Fruit fly (Drosophila melanogaster): ENCODE measurements around the gene Ube3a.

The Ube3a gene

DNA sequence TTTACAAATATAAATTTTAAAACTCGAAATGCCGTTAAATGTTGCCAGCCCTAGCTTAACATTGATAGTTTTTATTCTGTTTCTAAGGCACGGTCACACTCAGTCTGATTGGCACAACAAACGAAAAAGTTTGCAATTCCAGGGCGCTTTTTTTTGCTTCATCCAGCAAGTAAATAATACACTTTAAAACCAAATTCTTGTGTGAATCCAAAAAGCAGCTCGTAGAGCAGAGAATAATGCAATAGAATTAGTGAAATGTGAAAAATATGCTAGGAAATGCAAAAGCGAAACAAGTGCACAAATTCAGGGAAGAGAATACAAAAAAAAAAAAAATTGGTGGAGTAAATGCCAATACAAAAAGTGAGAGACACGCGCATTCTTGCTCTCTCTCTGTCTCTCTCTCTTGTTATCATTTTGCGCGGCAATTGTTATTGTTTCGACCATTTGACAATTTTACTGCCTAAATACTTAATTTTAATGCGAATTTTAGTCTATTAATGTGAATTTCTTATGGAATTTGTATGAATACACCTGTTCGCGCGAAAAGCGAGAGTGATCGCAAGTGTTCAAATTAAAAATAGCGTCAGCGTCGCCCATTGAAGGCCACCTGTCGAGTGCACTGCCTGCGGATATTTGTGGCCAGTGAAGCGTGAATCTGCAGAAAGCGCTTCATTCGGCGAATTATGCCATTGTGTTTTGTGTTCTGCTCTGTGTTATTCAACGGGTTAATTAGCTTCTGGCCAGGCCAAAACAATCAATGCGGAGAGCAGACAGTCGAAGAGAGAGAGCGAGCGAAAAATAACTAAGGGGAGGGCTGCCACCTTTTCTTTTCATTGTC lies 4.2 kb upstream of the Ube3a start, which contains the start of gene CG42671:
TSS of gene CG42671 (plus strand) at position 100 of the 838 bp plus-strand sequence.
- TF ChIP-seq CTCF (optimal IDR thresholded peaks at IDR 0.05) (no peak), CG8478 (optimal IDR thresholded peaks at IDR 0.05) (no peak)

DNA sequence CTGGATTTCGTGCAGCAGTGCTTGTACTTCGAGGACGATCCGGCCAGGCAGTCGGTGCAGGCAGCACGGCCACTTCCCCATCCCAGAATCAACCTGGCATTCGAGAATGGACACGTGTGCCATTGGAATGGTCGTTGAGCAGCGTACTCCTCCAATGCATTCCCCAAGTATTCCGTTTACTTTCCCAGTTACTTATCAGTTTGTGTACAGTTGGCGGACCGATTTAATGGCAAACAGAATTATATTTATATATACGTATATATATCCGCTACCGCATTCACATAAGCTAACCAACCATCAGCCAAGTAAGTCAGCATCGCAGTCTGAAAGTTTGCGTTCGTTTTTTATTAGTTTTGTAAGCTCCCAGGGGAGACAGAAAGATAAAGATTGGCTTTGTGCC lies 3.3 kb upstream of the Ube3a start:
- TF ChIP-seq CTCF (optimal IDR thresholded peaks at IDR 0.05): no peak
- TF ChIP-seq CG8478 (optimal IDR thresholded peaks at IDR 0.05): no peak

DNA sequence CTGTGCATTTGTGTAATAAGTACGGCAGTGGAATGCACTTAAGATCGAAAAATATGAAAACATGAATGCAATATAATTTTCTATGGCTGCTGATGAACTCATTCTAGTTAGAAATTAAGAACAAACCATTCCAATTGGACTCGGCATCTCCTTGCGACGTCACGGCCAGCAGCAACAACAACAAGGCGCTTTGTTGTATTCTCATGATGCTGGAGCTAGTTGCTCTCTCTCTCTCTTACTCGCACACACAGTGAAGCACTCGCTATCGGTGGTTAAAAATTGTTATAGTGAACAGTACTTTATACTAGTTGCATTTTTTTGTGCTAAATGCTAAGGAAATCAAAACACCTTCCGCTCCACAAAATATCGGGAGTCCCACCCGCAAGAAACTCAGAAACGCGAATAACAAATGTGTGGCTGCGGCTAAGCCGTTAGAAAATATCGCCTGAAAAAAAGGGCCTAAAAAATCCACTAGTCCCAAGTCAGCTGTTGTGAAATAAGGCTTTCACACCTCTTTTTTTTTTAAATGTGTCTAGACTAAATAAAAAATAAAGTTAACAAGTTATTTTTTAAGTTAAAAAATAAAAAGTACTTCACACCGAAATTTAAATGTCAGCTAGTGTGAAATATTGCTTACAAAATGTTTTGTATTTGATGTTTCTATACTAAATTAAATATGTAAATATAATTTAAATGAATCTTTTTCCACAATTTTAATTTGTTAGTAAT lies 4.6 kb downstream of the Ube3a start, which contains the start of gene Plod:
TSS of gene Plod (minus strand) at position 409 of the 729 bp plus-strand sequence.
- TF ChIP-seq CG8478 (optimal IDR thresholded peaks at IDR 0.05): no peak
- peak in 1 of 2 experiments; percentile 28 for TF ChIP-seq CTCF (optimal IDR thresholded peaks at IDR 0.05)

DNA sequence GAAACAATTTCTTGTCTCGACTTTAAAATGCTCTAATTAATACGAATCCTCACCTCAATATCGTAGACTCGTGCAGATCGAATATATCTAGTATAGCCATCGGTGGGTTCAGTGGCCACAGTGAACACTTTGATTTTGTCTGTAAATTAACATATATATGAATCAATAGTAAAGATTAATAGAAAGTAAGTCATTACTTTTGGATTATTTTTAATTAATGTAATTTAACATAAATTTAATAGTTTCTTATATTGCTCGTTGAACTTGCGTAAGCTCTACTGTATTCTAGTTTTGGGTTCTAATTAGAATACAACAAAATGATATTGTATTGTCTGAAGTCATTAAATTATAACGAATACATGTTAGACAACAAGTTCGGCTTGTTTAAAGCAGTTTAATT lies 5.5 kb downstream of the Ube3a start:
- TF ChIP-seq CG8478 (optimal IDR thresholded peaks at IDR 0.05): no peak

DNA sequence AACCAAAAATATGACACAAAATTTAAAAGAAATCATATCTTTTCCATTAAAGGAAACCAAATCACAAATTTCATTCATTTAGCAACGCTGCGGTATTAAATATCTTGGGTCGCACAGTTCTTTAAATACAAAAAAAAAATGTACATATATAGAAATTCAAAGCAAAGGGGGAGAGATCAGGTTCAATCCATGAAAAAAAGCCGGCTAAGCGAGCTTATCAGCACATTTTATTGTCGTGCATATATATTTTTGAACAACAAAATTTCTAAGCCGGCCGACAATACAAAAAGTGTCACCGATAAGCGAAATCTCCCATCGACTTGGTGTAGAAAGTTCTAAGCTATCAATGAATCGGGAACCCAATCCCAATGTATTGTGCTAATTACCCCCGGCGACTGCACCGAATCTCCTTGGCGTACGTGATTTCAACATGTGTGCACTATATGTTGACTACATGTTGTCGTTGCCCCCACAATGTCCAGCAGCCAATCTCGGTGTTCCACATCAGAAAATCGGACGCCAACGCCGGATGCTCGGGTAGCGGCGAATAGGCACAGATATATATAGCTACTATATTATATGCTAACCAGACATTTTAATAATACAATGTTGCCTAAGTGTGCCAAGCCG lies 6.4 kb downstream of the Ube3a start:
- TF ChIP-seq CTCF (optimal IDR thresholded peaks at IDR 0.05): no peak
- no peak for TF ChIP-seq CG8478 (optimal IDR thresholded peaks at IDR 0.05)

DNA sequence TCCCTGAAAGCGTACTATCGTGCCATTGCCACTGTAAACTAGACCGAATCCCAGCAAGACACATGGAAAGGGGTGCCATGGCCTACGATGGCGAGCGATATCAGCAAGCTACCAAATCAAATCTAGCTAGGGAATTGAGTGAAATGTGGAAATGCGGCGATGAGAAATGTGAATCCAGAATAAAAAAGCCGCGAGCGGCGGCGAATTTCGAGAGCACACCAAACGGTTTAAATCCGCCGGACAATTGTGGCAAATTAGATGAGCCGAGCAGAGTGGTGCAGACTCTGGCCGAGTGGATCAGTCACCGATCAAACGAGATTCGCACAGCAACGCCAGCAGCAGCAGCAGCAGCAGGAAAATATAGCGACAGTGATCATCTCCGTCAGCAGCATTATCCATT lies 9.3 kb downstream of the Ube3a start, which contains the start of gene nkt:
TSS of gene nkt (plus strand) at position 301 of the 400 bp plus-strand sequence.
- no peak for TF ChIP-seq CG8478 (optimal IDR thresholded peaks at IDR 0.05)
- no peak for TF ChIP-seq CTCF (optimal IDR thresholded peaks at IDR 0.05)

DNA sequence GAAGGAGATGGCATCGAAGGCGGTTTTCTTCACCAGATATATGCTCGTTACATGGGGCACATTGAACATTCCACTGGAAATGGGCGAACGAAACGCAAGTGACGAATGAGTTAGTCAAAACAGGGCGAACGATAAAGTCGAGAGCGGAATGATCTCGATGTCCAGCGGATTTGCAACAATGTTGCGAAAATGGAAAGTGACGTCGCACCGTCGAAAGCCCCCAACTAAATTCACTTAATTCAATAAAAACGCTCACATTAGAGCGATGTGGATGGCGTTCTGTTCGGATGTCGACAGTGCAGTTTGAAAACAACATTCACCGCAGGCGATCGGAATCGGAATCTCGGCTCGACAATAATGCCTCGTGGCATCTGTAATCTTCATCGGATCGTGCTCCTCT lies 11.1 kb downstream of the Ube3a start, which contains the start of gene CG7607:
TSS of gene CG7607 (plus strand) at position 301 of the 400 bp plus-strand sequence.
- TF ChIP-seq CTCF (optimal IDR thresholded peaks at IDR 0.05) (no peak), CG8478 (optimal IDR thresholded peaks at IDR 0.05) (no peak)

DNA sequence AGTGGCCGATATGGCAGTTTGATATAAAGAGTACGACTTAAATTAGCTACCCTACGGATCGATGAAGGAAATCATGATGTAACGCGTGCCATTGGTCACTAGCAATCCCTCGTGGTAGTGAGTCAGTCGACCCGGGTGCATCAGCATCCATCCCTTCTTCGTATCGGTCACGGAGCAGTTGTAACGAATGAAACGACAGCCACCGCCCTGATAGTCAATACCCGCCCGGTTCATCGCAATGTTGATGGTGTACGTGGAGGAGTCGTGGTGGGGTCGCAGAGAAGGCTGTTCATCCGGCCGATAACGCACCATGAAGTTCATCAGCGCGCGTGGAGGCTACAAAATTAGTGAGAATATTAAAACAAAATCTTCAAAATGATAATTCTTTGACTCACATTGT lies 12.0 kb downstream of the Ube3a start:
- TF ChIP-seq CTCF (optimal IDR thresholded peaks at IDR 0.05) (no peak), CG8478 (optimal IDR thresholded peaks at IDR 0.05) (no peak)

DNA sequence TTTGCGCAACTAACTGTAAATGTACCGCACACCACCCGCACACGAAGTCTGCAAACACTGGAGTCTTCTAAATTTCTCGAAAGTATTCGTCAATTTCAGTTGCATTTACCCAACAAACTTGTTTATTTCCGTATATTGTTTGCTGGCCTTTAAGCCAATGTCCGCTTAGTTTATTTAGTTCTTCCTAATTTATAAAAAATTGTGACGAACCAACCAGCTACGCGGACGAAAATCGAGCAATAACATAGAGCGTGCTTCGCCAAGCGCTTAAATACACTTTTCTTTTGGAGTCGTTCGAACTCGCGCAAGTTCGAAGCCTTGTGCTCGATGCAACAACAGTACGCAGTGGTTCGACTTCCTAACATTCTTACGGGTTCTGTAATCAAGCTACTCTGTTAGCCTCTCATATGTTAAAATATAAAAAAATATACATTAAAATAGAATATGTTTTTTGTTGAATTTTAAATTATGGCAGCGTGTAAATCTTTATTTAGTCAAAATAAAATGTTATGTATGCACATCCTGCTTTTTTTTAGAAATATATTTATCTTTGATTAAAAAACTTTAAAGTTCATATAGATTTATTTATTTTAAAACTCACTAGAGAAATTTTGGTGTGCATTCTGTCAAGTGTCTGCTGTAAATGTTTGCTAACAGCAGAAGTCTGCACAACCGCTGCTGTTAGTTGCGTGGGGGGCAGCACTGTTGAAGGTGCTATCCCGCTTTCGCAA lies 12.9 kb downstream of the Ube3a start, which contains the start of gene GlcAT-P:
TSS of gene GlcAT-P (minus strand) at position 246 of the 731 bp plus-strand sequence.
- TF ChIP-seq CG8478 (optimal IDR thresholded peaks at IDR 0.05): no peak
- no peak for TF ChIP-seq CTCF (optimal IDR thresholded peaks at IDR 0.05)

DNA sequence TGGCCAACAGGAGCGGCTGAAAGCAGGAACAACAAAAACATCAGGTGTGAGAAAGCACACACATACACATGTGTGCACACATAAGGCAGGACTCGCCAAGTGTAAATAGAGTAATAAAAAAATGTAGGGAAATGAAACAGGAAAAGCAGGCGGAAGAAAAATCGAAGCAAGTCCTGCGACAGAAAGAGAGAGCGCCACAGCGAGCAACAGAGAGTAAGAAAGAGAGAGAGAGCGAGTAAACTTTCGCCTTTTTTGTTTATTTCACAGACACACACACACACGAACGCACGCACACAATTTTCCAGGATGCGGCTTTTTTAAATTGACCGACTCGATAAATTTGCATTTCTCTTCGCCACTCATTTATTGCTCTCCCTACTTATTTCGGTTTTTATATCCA lies 13.5 kb downstream of the Ube3a start:
- TF ChIP-seq CG8478 (optimal IDR thresholded peaks at IDR 0.05) (no peak), CTCF (optimal IDR thresholded peaks at IDR 0.05) (no peak)

DNA sequence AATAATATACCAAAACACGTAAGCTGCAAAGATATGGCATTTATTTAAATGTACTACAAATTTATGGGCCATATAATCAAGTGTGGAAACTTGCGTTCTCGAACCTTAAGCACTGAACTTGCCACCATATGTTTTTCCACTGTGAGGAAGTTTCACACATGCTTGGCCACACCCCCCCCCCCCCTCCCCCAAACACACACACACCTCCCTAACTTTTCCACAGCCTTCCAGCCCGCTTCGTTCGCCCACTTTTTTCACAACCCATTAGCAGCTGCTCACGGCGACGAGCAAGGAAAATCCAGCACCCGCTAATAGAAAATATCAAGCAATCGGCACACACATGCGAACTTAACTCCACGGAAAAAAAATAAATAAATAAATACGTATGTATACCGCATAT lies 15.1 kb downstream of the Ube3a start:
- TF ChIP-seq CTCF (optimal IDR thresholded peaks at IDR 0.05) (no peak), CG8478 (optimal IDR thresholded peaks at IDR 0.05) (no peak)

DNA sequence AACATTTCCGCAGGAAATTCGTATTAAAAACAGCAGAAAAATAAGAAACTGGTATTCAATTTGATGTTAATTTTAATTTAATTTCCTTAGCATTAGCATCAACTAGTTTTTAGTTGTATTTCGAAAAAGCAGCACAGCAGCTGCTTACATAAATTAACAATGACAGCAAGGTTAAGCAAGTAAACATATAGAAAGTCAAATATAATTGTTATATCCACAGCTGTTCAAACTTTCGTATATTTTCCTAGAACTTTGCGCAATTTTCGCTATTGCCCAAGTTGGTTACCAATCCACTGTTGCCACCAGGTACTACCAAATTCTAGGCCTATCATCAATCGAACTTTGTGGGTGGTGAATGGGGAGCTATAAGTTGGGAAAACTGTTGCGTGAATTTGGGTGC lies 20.4 kb downstream of the Ube3a start:
- no peak for TF ChIP-seq CTCF (optimal IDR thresholded peaks at IDR 0.05)
- TF ChIP-seq CG8478 (optimal IDR thresholded peaks at IDR 0.05): no peak

DNA sequence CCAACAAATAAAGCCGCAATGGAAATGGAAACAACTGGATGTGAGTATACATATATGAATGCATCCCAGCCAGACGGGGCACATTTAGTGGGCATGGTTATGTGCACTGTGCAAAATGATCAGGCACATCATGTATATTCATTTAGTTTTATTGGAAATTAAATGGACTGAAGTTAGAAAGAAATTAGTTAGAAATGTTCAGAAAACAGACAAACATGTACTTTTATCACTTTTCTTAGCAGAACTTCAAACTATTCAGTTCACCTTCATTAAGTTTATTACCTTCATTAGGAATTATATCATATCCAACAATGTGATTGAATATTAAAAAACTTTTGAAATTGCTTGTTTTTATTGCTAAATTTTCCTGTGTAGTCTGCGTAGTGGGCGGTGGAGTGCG lies 23.6 kb downstream of the Ube3a start:
- no peak for TF ChIP-seq CG8478 (optimal IDR thresholded peaks at IDR 0.05)

DNA sequence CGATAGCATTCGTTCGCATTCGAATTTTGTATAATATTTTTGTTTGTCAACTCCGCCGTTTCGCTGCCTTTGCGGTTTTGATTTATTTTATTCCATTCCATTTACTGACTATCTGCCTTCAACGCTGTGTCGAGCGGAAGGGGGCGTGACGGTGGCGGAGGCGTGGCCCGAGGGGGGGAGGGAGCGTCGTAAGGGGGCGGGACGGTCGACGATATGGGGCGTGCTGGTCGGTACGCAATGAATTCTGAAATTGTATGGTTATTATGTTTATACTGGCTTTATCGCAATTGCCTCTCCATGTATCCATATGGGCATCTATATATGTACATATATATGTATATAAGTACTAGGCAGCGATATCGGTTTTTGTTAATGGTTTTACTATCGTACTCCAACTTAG lies 26.4 kb downstream of the Ube3a start:
- TF ChIP-seq CTCF (optimal IDR thresholded peaks at IDR 0.05) (no peak), CG8478 (optimal IDR thresholded peaks at IDR 0.05) (no peak)

DNA sequence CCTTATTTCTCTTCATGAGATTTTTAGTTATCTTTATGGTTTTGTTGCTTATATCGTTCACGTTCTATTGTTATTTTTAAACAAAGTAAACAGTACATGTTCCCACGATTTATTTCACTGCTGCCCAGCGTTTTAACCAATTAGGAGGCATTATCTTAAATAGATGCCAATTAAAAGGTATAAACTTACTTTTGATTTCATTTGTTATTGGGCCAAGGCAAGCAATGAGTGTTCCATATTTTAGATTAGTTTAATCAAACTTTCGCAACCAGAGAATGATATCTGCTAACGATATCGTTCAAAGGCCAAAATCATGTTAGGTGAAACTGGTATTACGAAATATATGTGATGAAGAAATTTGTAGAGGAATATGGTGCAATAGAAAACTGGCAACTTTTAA lies 27.4 kb downstream of the Ube3a start:
- no peak for TF ChIP-seq CG8478 (optimal IDR thresholded peaks at IDR 0.05)
- no peak for TF ChIP-seq CTCF (optimal IDR thresholded peaks at IDR 0.05)

Measured in S2 (cell line).